Worm (Caenorhabditis elegans) whole organism, L4 larva: ENCODE results near the gene srt-54.
A peak's percentile ranks its signal among the peaks of the same experiment; 100 is the strongest.

Source experiments
- F10B5.3 ChIP-seq: sonication (generic microtip); optimal IDR thresholded peaks from 2 replicates; lab custom pipeline; 2016; ENCODE audit warnings: mild to moderate bottlenecking, missing genetic modification characterization, missing compliant biosample characterization
- F26F4.8 ChIP-seq: fragments of 200-800 bp; sonication (Bioruptor generic); conservative IDR thresholded peaks from 2 replicates; pipeline ENCODE4 v1.3.6; 2022; ENCODE audit warnings: missing genetic modification characterization, missing compliant biosample characterization
- F37D6.2 ChIP-seq: sonication (generic microtip); optimal IDR thresholded peaks from 2 replicates; lab custom pipeline; 2016; ENCODE audit warnings: mild to moderate bottlenecking, missing genetic modification characterization, missing compliant biosample characterization
- R02D3.7 ChIP-seq: fragments of 150-350 bp; sonication (generic microtip); optimal IDR thresholded peaks from 3 replicates; lab custom pipeline; 2014; ENCODE audit warnings: missing biosample characterization, missing genetic modification characterization
- T20F7.1 ChIP-seq: fragments of 200-800 bp; sonication (Bioruptor generic); optimal IDR thresholded peaks from 2 replicates; lab custom pipeline; 2018; ENCODE audit warnings: mild to moderate bottlenecking, missing genetic modification characterization, missing compliant biosample characterization
- aha-1 ChIP-seq: fragments of 150-350 bp; peaks from one replicate; lab custom pipeline; 2014; ENCODE audit warnings: missing biosample characterization, missing genetic modification characterization
- ceh-20 ChIP-seq: fragments of 200-800 bp; sonication (Bioruptor generic); IDR thresholded peaks from 2 replicates; pipeline ENCODE4 v1.3.6; 2022; ENCODE audit warnings: missing genetic modification reagents, missing genetic modification characterization, missing compliant biosample characterization
- ceh-28 ChIP-seq: fragments of 150-350 bp; optimal IDR thresholded peaks from 2 replicates; lab custom pipeline; 2014; ENCODE audit warnings: missing biosample characterization, missing genetic modification reagents, missing genetic modification characterization
- ceh-82 ChIP-seq: sonication (generic microtip); optimal IDR thresholded peaks from 2 replicates; lab custom pipeline; 2017; ENCODE audit warnings: missing biosample characterization, missing genetic modification characterization
- daf-16 ChIP-seq, 3 experiments: sonication (generic microtip); optimal IDR thresholded peaks; 2 replicates each; lab custom pipeline; 2016 to 2017; ENCODE audit warnings: missing genetic modification characterization in 3 of 3, missing genetic modification reagents in 3 of 3, mild to moderate bottlenecking in 2 of 3, missing compliant biosample characterization in 2 of 3, missing biosample characterization in 1 of 3, moderate library complexity in 1 of 3
- daf-19 ChIP-seq: fragments of 200-800 bp; sonication (Bioruptor generic); conservative IDR thresholded peaks from 2 replicates; pipeline ENCODE4 v1.3.6; 2022; ENCODE audit warnings: missing genetic modification characterization, missing compliant biosample characterization
- dmd-6 ChIP-seq: fragments of 200-800 bp; sonication (Bioruptor generic); IDR thresholded peaks from 2 replicates; pipeline ENCODE4 v1.3.6; 2022; ENCODE audit warnings: missing genetic modification reagents, missing genetic modification characterization, missing compliant biosample characterization
- dve-1 ChIP-seq: sonication (generic microtip); optimal IDR thresholded peaks from 2 replicates; lab custom pipeline; 2017; ENCODE audit warnings: antibody characterized with exemption, mild to moderate bottlenecking, missing genetic modification characterization, missing compliant biosample characterization; ENCODE audit not compliant: insufficient read depth
- egl-43 ChIP-seq: fragments of 200-800 bp; sonication (Bioruptor generic); IDR thresholded peaks from 2 replicates; pipeline ENCODE4 v1.3.6; 2022; ENCODE audit warnings: missing genetic modification reagents, missing genetic modification characterization, missing compliant biosample characterization
- hlh-11 ChIP-seq: fragments of 200-800 bp; sonication (Bioruptor generic); optimal IDR thresholded peaks from 2 replicates; lab custom pipeline; 2018; ENCODE audit warnings: mild to moderate bottlenecking, missing genetic modification characterization, missing compliant biosample characterization
- hlh-30 ChIP-seq: sonication (generic microtip); optimal IDR thresholded peaks from 2 replicates; lab custom pipeline; 2017; ENCODE audit warnings: antibody characterized with exemption, mild to moderate bottlenecking, missing genetic modification characterization, missing compliant biosample characterization; ENCODE audit not compliant: insufficient read depth
- lim-7 ChIP-seq: fragments of 200-800 bp; sonication (Bioruptor generic); IDR thresholded peaks from 2 replicates; pipeline ENCODE4 v1.3.6; 2022; ENCODE audit warnings: missing genetic modification characterization, missing compliant biosample characterization
- lin-1 ChIP-seq: fragments of 200-800 bp; sonication (Bioruptor generic); IDR thresholded peaks from 2 replicates; pipeline ENCODE4 v1.3.6; 2022; ENCODE audit warnings: missing genetic modification reagents, missing genetic modification characterization, missing compliant biosample characterization
- lin-29 ChIP-seq: fragments of 200-800 bp; sonication (Bioruptor generic); IDR thresholded peaks from 2 replicates; pipeline ENCODE4 v1.3.6; 2022; ENCODE audit warnings: missing genetic modification reagents, missing genetic modification characterization, missing compliant biosample characterization
- lir-3 ChIP-seq: sonication (generic microtip); optimal IDR thresholded peaks from 2 replicates; lab custom pipeline; 2016; ENCODE audit warnings: mild to moderate bottlenecking, missing genetic modification characterization, missing compliant biosample characterization
- lsy-2 ChIP-seq, 2 experiments: fragments of 150-350 bp in 1 of 2; sonication (generic microtip) in 1 of 2; optimal IDR thresholded peaks; 2 replicates each; lab custom pipeline; 2014 to 2017; ENCODE audit warnings: missing biosample characterization in 2 of 2, missing genetic modification characterization in 2 of 2
- mep-1 ChIP-seq: fragments of 150-350 bp; sonication (generic microtip); optimal IDR thresholded peaks from 3 replicates; lab custom pipeline; 2014; ENCODE audit warnings: missing biosample characterization, missing genetic modification characterization
- mxl-3 ChIP-seq: fragments of 200-800 bp; sonication (Bioruptor generic); optimal IDR thresholded peaks from 2 replicates; lab custom pipeline; 2018; ENCODE audit warnings: mild to moderate bottlenecking, missing genetic modification characterization, missing compliant biosample characterization
- nhr-102 ChIP-seq: sonication (generic microtip); optimal IDR thresholded peaks from 2 replicates; lab custom pipeline; 2016; ENCODE audit warnings: mild to moderate bottlenecking, missing genetic modification characterization, moderate library complexity, missing compliant biosample characterization
- nhr-11 ChIP-seq: fragments of 150-350 bp; optimal IDR thresholded peaks from 2 replicates; lab custom pipeline; 2014; ENCODE audit warnings: missing biosample characterization, missing genetic modification characterization
- nhr-111 ChIP-seq: fragments of 200-800 bp; sonication (Bioruptor generic); optimal IDR thresholded peaks from 2 replicates; lab custom pipeline; 2018; ENCODE audit warnings: mild to moderate bottlenecking, missing genetic modification characterization, missing compliant biosample characterization
- nhr-237 ChIP-seq: sonication (generic microtip); optimal IDR thresholded peaks from 2 replicates; lab custom pipeline; 2017; ENCODE audit warnings: missing biosample characterization, missing genetic modification characterization
- nhr-41 ChIP-seq: fragments of 200-800 bp; sonication (Bioruptor generic); IDR thresholded peaks from 2 replicates; pipeline ENCODE4 v1.3.6; 2022; ENCODE audit warnings: missing genetic modification reagents, missing genetic modification characterization, missing compliant biosample characterization
- nhr-42 ChIP-seq: fragments of 200-800 bp; sonication (Bioruptor generic); IDR thresholded peaks from 2 replicates; pipeline ENCODE4 v1.3.6; 2022; ENCODE audit warnings: missing genetic modification characterization, missing compliant biosample characterization
- nhr-48 ChIP-seq: sonication (generic microtip); optimal IDR thresholded peaks from 2 replicates; lab custom pipeline; 2016; ENCODE audit warnings: mild to moderate bottlenecking, missing genetic modification characterization, missing compliant biosample characterization
- nhr-6 ChIP-seq: fragments of 150-350 bp; optimal IDR thresholded peaks from 2 replicates; lab custom pipeline; 2014; ENCODE audit warnings: missing biosample characterization, missing genetic modification characterization
- nhr-77 ChIP-seq: fragments of 150-350 bp; optimal IDR thresholded peaks from 2 replicates; lab custom pipeline; 2014; ENCODE audit warnings: missing biosample characterization, missing genetic modification characterization
- pha-4 ChIP-seq, 2 experiments: fragments of 150-350 bp in 1 of 2; fragments of 200-800 bp in 1 of 2; sonication (Bioruptor generic) in 1 of 2; IDR thresholded peaks in 1 of 2; optimal IDR thresholded peaks in 1 of 2; 2 replicates each; pipeline versions ENCODE4 v1.3.6 to Lab custom; 2014 to 2022; ENCODE audit warnings: missing genetic modification characterization in 2 of 2, missing genetic modification reagents in 2 of 2, missing biosample characterization in 1 of 2, missing compliant biosample characterization in 1 of 2
- pqm-1 ChIP-seq: sonication (generic microtip); optimal IDR thresholded peaks from 2 replicates; lab custom pipeline; 2017; ENCODE audit warnings: missing biosample characterization, missing genetic modification characterization
- skn-1 ChIP-seq: fragments of 150-350 bp; optimal IDR thresholded peaks from 2 replicates; lab custom pipeline; 2014; ENCODE audit warnings: missing biosample characterization, missing genetic modification characterization
- spr-1 ChIP-seq: sonication (generic microtip); optimal IDR thresholded peaks from 2 replicates; lab custom pipeline; 2016; ENCODE audit warnings: mild to moderate bottlenecking, missing genetic modification characterization, missing compliant biosample characterization
- spr-3 ChIP-seq: fragments of 200-800 bp; sonication (Bioruptor generic); optimal IDR thresholded peaks from 2 replicates; lab custom pipeline; 2018; ENCODE audit warnings: mild to moderate bottlenecking, missing genetic modification characterization, missing compliant biosample characterization
- unc-130 ChIP-seq: sonication (generic microtip); optimal IDR thresholded peaks from 2 replicates; lab custom pipeline; 2016; ENCODE audit warnings: missing genetic modification reagents, missing genetic modification characterization, missing compliant biosample characterization
- unc-62 ChIP-seq, 3 experiments: fragments of 150-350 bp in 1 of 3; sonication (generic microtip); optimal IDR thresholded peaks in 2 of 3; peaks in 1 of 3; 1 replicate in 1 of 3; 2 replicates in 2 of 3; lab custom pipeline; 2014 to 2017; ENCODE audit warnings: missing biosample characterization in 3 of 3, missing genetic modification characterization in 3 of 3, missing genetic modification reagents in 3 of 3, missing genotype in 1 of 3
- vab-7 ChIP-seq: fragments of 200-800 bp; sonication (Bioruptor generic); IDR thresholded peaks from 2 replicates; pipeline ENCODE4 v1.3.6; 2022; ENCODE audit warnings: missing genetic modification reagents, missing genetic modification characterization, missing compliant biosample characterization
- zfp-2 ChIP-seq: sonication (generic microtip); optimal IDR thresholded peaks from 2 replicates; lab custom pipeline; 2016; ENCODE audit warnings: mild to moderate bottlenecking, missing genetic modification characterization, missing compliant biosample characterization
- zfp-3 ChIP-seq: fragments of 200-800 bp; sonication (Bioruptor generic); conservative IDR thresholded peaks from 2 replicates; pipeline ENCODE4 v1.3.6; 2022; ENCODE audit warnings: missing genetic modification reagents, missing genetic modification characterization, missing compliant biosample characterization
- ztf-7 ChIP-seq: fragments of 150-350 bp; optimal IDR thresholded peaks from 2 replicates; lab custom pipeline; 2014; ENCODE audit warnings: missing biosample characterization, missing genetic modification characterization

The srt-54 gene

DNA sequence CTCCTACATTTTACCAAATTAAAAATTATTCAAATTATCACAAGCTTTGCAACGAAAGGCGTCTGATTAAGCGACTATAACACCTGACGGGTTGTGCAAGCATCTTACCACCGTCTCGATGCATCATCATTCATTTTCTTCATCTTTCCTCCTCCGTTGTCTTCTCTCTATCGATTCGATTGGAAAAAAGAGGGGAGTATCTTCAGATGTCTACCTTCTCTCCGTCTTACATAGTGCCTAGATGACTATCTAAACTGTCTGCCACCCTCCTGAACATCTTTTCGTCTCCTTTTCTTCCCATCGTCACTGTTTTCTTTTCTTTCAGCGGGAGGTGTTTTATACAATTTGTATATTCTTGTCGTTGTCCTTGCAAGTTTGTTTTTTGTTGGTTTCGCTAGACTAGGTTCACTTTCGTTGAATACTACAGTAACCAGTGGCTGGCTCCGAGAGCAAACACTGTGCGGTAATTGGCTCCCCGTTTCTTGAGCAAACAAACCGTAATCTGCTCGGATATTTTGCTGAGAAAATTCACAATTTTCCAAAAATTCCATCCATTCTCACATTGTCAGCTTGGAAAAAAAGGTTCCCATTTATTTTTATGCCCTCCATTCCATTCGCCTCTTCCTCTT is 42.4 kb downstream of the srt-54 start (continued):
- 0 out of 2 replicates have a peak, but pooled peaks have one; percentile 20 for TF ChIP-seq pha-4 (GFP tag; IDR thresholded peaks at IDR 0.05; lab: Robert Waterston, UW)
- peak; percentile 29 for TF ChIP-seq pha-4 (tag; optimal IDR thresholded peaks at IDR 0.05; lab: Kevin White, UChicago)
- no peak for TF ChIP-seq lir-3
- peak; percentile 70 for TF ChIP-seq nhr-6 (tag; lab: Kevin White, UChicago)
- peak; percentile 48 for TF ChIP-seq aha-1 (tag; lab: Kevin White, UChicago)
- TF ChIP-seq dve-1 = peak; percentile 58
- TF ChIP-seq daf-19 (GFP tag; lab: Robert Waterston, UW) = no peak
- no peak for TF ChIP-seq ceh-82
- no peak for TF ChIP-seq nhr-111 (GFP tag; lab: Kevin White, UChicago)
- TF ChIP-seq hlh-11 (tag; lab: Kevin White, UChicago) = peak; percentile 64
- no peak for TF ChIP-seq lin-29
- TF ChIP-seq nhr-102 = no peak
- no peak for TF ChIP-seq nhr-42 (GFP tag; lab: Robert Waterston, UW)
- TF ChIP-seq daf-16 (GFP tag; optimal IDR thresholded peaks at IDR 0.05; lab: Kevin White, UChicago) = no peak
- peak; percentile 52 for TF ChIP-seq daf-16 (tag; optimal IDR thresholded peaks at IDR 0.05; lab: Kevin White, UChicago)
- TF ChIP-seq, all 104 proteins: peak for 16

DNA sequence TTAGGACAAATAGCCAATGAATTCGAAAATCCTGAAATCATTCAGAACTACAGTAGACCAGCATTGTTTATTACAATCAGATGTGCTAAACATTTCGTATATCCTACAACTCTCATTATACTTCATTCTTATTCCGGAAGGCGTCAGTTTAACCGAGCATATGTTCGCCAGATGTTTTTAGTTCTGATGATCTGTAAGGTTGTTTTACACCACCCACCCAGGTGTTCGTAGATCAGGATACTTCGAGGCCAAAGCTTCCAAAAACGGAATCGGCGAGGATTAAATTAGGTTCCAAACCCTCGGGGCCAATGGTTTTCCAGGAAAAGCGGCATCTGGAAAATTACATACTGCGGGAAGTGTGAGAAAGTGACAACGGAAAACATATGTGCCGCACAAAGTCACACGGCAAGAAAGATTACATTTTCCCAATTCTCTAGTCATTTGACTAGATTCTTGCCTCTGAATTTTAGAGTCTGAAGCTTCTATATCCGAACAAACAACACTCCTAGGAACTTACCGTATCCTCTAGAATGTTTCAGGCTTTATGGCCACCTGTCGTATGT is 43.6 kb downstream of the srt-54 start:
- TF ChIP-seq hlh-30 (tag; lab: Kevin White, UChicago) = peak; percentile 28
- peak; percentile 76 for TF ChIP-seq nhr-11
- TF ChIP-seq aha-1 (tag; lab: Kevin White, UChicago) = peak; percentile 95
- TF ChIP-seq nhr-237 (tag; lab: Kevin White, UChicago) = no peak
- no peak for TF ChIP-seq pqm-1
- TF ChIP-seq nhr-111 (GFP tag; lab: Kevin White, UChicago) = no peak
- no peak for TF ChIP-seq T20F7.1 (GFP tag; lab: Kevin White, UChicago)
- no peak for TF ChIP-seq vab-7 (GFP tag; lab: Robert Waterston, UW)
- TF ChIP-seq egl-43 (GFP tag; lab: Robert Waterston, UW) = 0 out of 2 replicates have a peak, but pooled peaks have one; percentile 29

DNA sequence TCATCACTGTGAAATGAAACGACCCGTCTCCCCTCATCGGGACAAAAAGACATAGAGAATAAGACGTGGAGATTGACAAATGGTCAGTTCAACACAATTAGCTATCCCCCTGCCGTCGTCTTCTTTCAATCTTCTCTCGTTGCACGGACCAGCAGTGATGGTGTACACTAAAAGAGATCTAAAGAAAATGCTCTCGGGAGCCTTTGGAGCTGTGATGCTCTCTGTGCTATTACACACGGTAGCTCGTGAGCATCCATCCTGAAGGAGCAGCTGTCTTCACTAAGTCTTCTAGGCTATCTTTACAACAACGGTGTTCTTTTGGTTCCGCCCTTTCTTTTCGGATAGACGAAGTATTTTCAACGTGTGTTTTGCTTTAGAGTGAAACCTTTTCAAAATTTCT is 44.3 kb downstream of the srt-54 start:
- peak; percentile 45 for TF ChIP-seq hlh-11 (tag; lab: Kevin White, UChicago)
- peak; percentile 8 for TF ChIP-seq mxl-3 (GFP tag; lab: Kevin White, UChicago)
- TF ChIP-seq unc-62 (GFP tag; optimal IDR thresholded peaks at IDR 0.05 in 1 of 2; lab: Kevin White, UChicago) = no peak
- no peak for TF ChIP-seq unc-62 (tag; optimal IDR thresholded peaks at IDR 0.05; lab: Kevin White, UChicago)
- no peak for TF ChIP-seq ceh-28 (tag; lab: Kevin White, UChicago)
- no peak for TF ChIP-seq skn-1 (tag; lab: Kevin White, UChicago)

DNA sequence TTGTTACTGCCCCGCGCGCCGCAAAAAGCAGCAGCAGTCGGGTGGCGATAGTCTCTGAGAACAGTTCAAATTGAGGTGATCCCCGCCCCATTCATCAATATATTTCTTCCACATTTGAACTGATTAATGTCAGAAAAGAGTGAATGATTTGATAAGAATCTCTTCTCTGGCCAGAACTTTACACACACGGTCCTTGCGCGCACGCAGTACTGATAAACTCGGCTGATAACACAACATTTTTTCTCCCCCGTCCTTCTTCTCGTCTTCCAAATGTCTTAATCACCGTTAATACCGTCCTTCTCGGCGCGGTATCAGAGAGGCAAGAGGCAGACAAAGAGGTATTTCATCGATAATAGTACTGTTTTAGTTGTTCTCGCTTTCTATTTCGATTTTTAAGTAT is 45.2 kb downstream of the srt-54 start, which contains the start of gene etr-1:
TSS of gene etr-1 (plus strand) at position 193 of the 400 bp plus-strand sequence.
- TF ChIP-seq dve-1 = peak; percentile 88
- TF ChIP-seq ztf-7 (tag; lab: Kevin White, UChicago) = no peak
- no peak for TF ChIP-seq T20F7.1 (GFP tag; lab: Kevin White, UChicago)
- no peak for TF ChIP-seq unc-130 (GFP tag; lab: Kevin White, UChicago)
- TF ChIP-seq lim-7 (GFP tag; lab: Robert Waterston, UW) = no peak
- no peak for TF ChIP-seq R02D3.7 (tag; lab: Kevin White, UChicago)
- TF ChIP-seq lin-1 (GFP tag; lab: Robert Waterston, UW) = peak; percentile 70
- no peak for TF ChIP-seq zfp-3 (GFP tag; lab: Robert Waterston, UW)
- TF ChIP-seq nhr-41 (GFP tag; lab: Robert Waterston, UW) = peak; percentile 64
- peak; percentile 66 for TF ChIP-seq nhr-77 (tag; lab: Kevin White, UChicago)
- TF ChIP-seq nhr-48 (tag; lab: Kevin White, UChicago) = peak; percentile 71
- peak; percentile 92 for TF ChIP-seq dmd-6 (GFP tag; lab: Robert Waterston, UW)
- TF ChIP-seq spr-3 (GFP tag; lab: Kevin White, UChicago) = no peak
- no peak for TF ChIP-seq spr-1 (tag; lab: Kevin White, UChicago)
- TF ChIP-seq F10B5.3 (tag; lab: Kevin White, UChicago) = no peak
- TF ChIP-seq lsy-2 (tag; optimal IDR thresholded peaks at IDR 0.05; lab: Kevin White, UChicago) = peak in 1 of 2 experiments; percentile 47
- TF ChIP-seq F26F4.8 (GFP tag; lab: Robert Waterston, UW) = no peak
- TF ChIP-seq zfp-2 (tag; lab: Kevin White, UChicago) = no peak
- TF ChIP-seq lin-29 = no peak
- TF ChIP-seq F37D6.2 (tag; lab: Kevin White, UChicago) = no peak
- peak; percentile 94 for TF ChIP-seq hlh-11 (tag; lab: Kevin White, UChicago)
- peak; percentile 61 for TF ChIP-seq ceh-20
- no peak for TF ChIP-seq pha-4 (GFP tag; IDR thresholded peaks at IDR 0.05; lab: Robert Waterston, UW)
- no peak for TF ChIP-seq pha-4 (tag; optimal IDR thresholded peaks at IDR 0.05; lab: Kevin White, UChicago)
- peak; percentile 16 for TF ChIP-seq mep-1 (tag; lab: Kevin White, UChicago)
